Fruit fly (Drosophila melanogaster) whole organism, pupa: Measurements from ENCODE around the gene CG32023.

ENCODE experiments used
- CG10348 ChIP-seq: fragments of 200-800 bp; sonication (Bioruptor generic); IDR thresholded peaks from 2 replicates; pipeline ENCODE4 v1.3.6; 2022; ENCODE audit warnings: missing biosample characterization, missing genetic modification characterization
- CG12605 ChIP-seq: fragments of 200-800 bp; sonication (Bioruptor generic); IDR thresholded peaks from 2 replicates; pipeline ENCODE4 v1.3.6; 2022; ENCODE audit warnings: missing biosample characterization, missing genetic modification characterization
- CG13204 ChIP-seq: fragments of 200-800 bp; sonication (Bioruptor generic); optimal IDR thresholded peaks from 2 replicates; lab custom pipeline; 2018; ENCODE audit warnings: missing biosample characterization, mild to moderate bottlenecking, missing genetic modification characterization, moderate library complexity
- CG14655 ChIP-seq: fragments of 200-800 bp; sonication (Bioruptor generic); optimal IDR thresholded peaks from 3 replicates; lab custom pipeline; 2017; ENCODE audit warnings: mild to moderate bottlenecking, missing biosample characterization, missing genetic modification reagents, missing genetic modification characterization
- CG15710 ChIP-seq: fragments of 200-800 bp; sonication (Bioruptor generic); optimal IDR thresholded peaks from 2 replicates; lab custom pipeline; 2018; ENCODE audit warnings: missing biosample characterization, mild to moderate bottlenecking, missing genetic modification characterization, moderate library complexity
- CG17806 ChIP-seq: fragments of 200-800 bp; sonication (Bioruptor generic); optimal IDR thresholded peaks from 2 replicates; lab custom pipeline; 2018; ENCODE audit warnings: missing biosample characterization, mild to moderate bottlenecking, missing genetic modification characterization, moderate library complexity
- CG32121 ChIP-seq: fragments of 200-800 bp; sonication (Bioruptor generic); IDR thresholded peaks from 2 replicates; pipeline ENCODE4 v1.3.6; 2022; ENCODE audit warnings: missing biosample characterization, missing genetic modification characterization
- CG34367 ChIP-seq: fragments of 200-800 bp; sonication (Bioruptor generic); optimal IDR thresholded peaks from 2 replicates; lab custom pipeline; 2018; ENCODE audit warnings: missing biosample characterization, mild to moderate bottlenecking, missing genetic modification characterization
- CG4496 ChIP-seq: fragments of 200-800 bp; sonication (Bioruptor generic); IDR thresholded peaks from 3 replicates; pipeline ENCODE4 v1.3.6; 2022; ENCODE audit warnings: missing biosample characterization, missing genetic modification characterization
- CG8159 ChIP-seq: fragments of 200-800 bp; sonication (Bioruptor generic); optimal IDR thresholded peaks from 3 replicates; lab custom pipeline; 2018; ENCODE audit warnings: missing biosample characterization, mild to moderate bottlenecking, missing genetic modification characterization, moderate library complexity
- CG8301 ChIP-seq: fragments of 200-800 bp; sonication (Bioruptor generic); optimal IDR thresholded peaks from 2 replicates; lab custom pipeline; 2018; ENCODE audit warnings: missing biosample characterization, mild to moderate bottlenecking, missing genetic modification characterization
- CG9948 ChIP-seq: fragments of 200-800 bp; sonication (Bioruptor generic); optimal IDR thresholded peaks from 2 replicates; lab custom pipeline; 2018; ENCODE audit warnings: missing biosample characterization, mild to moderate bottlenecking, missing genetic modification characterization, moderate library complexity
- EcR ChIP-seq: fragments of 200-800 bp; sonication (Bioruptor generic); optimal IDR thresholded peaks from 3 replicates; lab custom pipeline; 2019; ENCODE audit warnings: missing biosample characterization, missing genetic modification characterization, mild to moderate bottlenecking, moderate library complexity, missing genetic modification reagents
- Ets98B ChIP-seq: fragments of 200-800 bp; sonication (Bioruptor generic); IDR thresholded peaks from 2 replicates; pipeline ENCODE4 v1.3.6; 2022; ENCODE audit warnings: missing biosample characterization, missing genetic modification characterization
- Pif1A ChIP-seq: fragments of 200-800 bp; sonication (Bioruptor generic); optimal IDR thresholded peaks from 3 replicates; lab custom pipeline; 2016; ENCODE audit warnings: missing biosample characterization, missing genetic modification characterization
- Pif1B ChIP-seq: fragments of 200-800 bp; sonication (Bioruptor generic); optimal IDR thresholded peaks from 3 replicates; lab custom pipeline; 2016; ENCODE audit warnings: missing biosample characterization, missing genetic modification characterization
- Snoo ChIP-seq: fragments of 200-800 bp; sonication (Bioruptor generic); optimal IDR thresholded peaks from 3 replicates; lab custom pipeline; 2017; ENCODE audit warnings: missing biosample characterization, mild to moderate bottlenecking, missing genetic modification characterization, inconsistent platforms
- fd96Ca ChIP-seq: fragments of 200-800 bp; sonication (Bioruptor generic); IDR thresholded peaks from 3 replicates; pipeline ENCODE4 v1.3.6; 2022; ENCODE audit warnings: missing biosample characterization, missing genetic modification characterization
- gl ChIP-seq: fragments of 200-800 bp; sonication (Bioruptor generic); optimal IDR thresholded peaks from 2 replicates; lab custom pipeline; 2018; ENCODE audit warnings: missing biosample characterization, mild to moderate bottlenecking, missing genetic modification characterization
- rn ChIP-seq: fragments of 200-800 bp; sonication (Bioruptor generic); IDR thresholded peaks from 2 replicates; pipeline ENCODE4 v1.3.6; 2022; ENCODE audit warnings: missing biosample characterization, missing genetic modification characterization

The CG32023 gene

DNA sequence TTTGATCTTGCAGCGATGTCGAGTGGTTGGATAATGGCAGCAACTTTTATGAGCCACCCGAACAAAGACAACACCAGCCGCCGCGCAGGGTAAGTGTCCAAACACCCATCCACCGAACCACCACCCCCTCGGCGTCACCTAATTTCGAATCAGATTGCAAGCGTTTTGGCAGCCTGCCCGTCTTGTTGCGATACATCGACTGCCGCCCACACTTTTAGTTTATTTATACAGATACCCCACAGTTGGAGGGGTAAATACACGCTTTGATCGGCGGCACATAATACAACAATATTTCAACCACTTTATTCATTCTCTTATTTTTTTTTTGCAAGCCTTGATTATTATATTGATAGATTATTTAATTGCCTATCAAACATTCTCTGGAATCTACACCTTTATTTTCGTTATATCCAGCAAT is 40.9 kb downstream of the CG32023 start:
- peak; percentile 12; the same call in 1 of the 3 replicates for TF ChIP-seq fd96Ca (GFP tag; lab: Robert Waterston, UW)
- no peak for TF ChIP-seq CG13204 (GFP tag; lab: Kevin White, UChicago)
- no peak for TF ChIP-seq CG17806 (tag; lab: Kevin White, UChicago)
- no peak for TF ChIP-seq CG9948
- TF ChIP-seq Ets98B: peak; percentile 64
- peak; percentile 8 for TF ChIP-seq CG15710 (tag; lab: Kevin White, UChicago)
- peak; percentile 10 for TF ChIP-seq Pif1A (GFP tag; lab: Kevin White, UChicago)
- no peak for TF ChIP-seq rn
- peak; percentile 78 for TF ChIP-seq CG32121 (GFP tag; lab: Robert Waterston, UW)
- no peak for TF ChIP-seq gl (tag; lab: Kevin White, UChicago)
- no peak for TF ChIP-seq CG8301 (tag; lab: Kevin White, UChicago)
- TF ChIP-seq CG12605 (GFP tag; lab: Robert Waterston, UW): peak; percentile 21; the same call in 1 of the 2 replicates

DNA sequence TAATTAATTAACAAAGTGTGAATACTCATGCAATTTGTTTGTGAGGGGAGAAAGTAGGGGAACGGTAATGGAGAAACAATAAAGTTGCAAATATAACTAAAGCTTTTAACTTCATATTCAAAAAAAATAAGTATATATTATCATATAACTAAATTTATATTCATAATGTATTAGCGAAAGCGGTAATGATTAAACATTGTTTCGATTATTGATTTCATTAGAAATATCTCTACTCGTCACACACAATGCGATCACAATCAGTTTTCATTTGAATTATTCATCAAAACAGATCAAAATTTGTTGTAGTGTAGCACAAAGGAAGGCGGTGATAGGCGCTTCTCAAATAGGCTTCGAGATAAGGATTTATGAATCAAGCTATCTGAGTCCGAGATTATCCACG is 48.3 kb downstream of the CG32023 start, which contains the start of gene CG6576:
CG6576 (plus strand) TSS at position 301 of the 400 bp plus-strand sequence.
- TF ChIP-seq CG32121 (GFP tag; lab: Robert Waterston, UW) (no peak), CG34367 (tag; lab: Kevin White, UChicago) (no peak), CG9948 (no peak), CG10348 (GFP tag; lab: Robert Waterston, UW) (no peak), Snoo (tag; lab: Kevin White, UChicago) (no peak), CG8159 (no peak), CG15710 (tag; lab: Kevin White, UChicago) (no peak), Ets98B (no peak), CG12605 (GFP tag; lab: Robert Waterston, UW) (no peak), Pif1B (GFP tag; lab: Kevin White, UChicago) (no peak), rn (no peak), CG8301 (tag; lab: Kevin White, UChicago) (no peak), CG17806 (tag; lab: Kevin White, UChicago) (no peak), Pif1A (GFP tag; lab: Kevin White, UChicago) (no peak), fd96Ca (GFP tag; lab: Robert Waterston, UW) (no peak), CG14655 (GFP tag; lab: Kevin White, UChicago) (no peak), gl (tag; lab: Kevin White, UChicago) (no peak), EcR (GFP tag; lab: Kevin White, UChicago) (no peak), CG4496 (no peak)
